Worm (Caenorhabditis elegans): Measurements from ENCODE around the gene E04F6.15.

The E04F6.15 gene

ce11 chrII:7208184-7208583 is 1.9 kb downstream of the E04F6.15 start, which contains the start of gene dhs-7:
TSS of gene dhs-7 (minus strand) at chrII:7208460.
- TF ChIP-seq unc-62 (GFP tag; optimal IDR thresholded peaks at IDR 0.05), result no peak
- TF ChIP-seq bed-3 (GFP tag; optimal IDR thresholded peaks at IDR 0.05), result no peak
- TF ChIP-seq sptf-1 (tag; optimal IDR thresholded peaks at IDR 0.05), result no peak
- TF ChIP-seq nhr-12 (tag; optimal IDR thresholded peaks at IDR 0.05), result no peak
- TF ChIP-seq elt-1 (tag; optimal IDR thresholded peaks at IDR 0.05; ENCODE audit: borderline replicate concordance, insufficient read depth), result no peak
- no peak for TF ChIP-seq mab-5 (tag; optimal IDR thresholded peaks at IDR 0.05)
- no peak for TF ChIP-seq hlh-1 (tag; optimal IDR thresholded peaks at IDR 0.05)
- TF ChIP-seq nhr-28 (tag; optimal IDR thresholded peaks at IDR 0.05), result no peak
- no peak for TF ChIP-seq lin-13 (tag; optimal IDR thresholded peaks at IDR 0.05)
- no peak for TF ChIP-seq ceh-39 (tag; optimal IDR thresholded peaks at IDR 0.05)
- TF ChIP-seq blmp-1 (tag; optimal IDR thresholded peaks at IDR 0.05), result no peak
- no peak for TF ChIP-seq flh-1 (GFP tag; optimal IDR thresholded peaks at IDR 0.05)
- TF ChIP-seq ztf-11 (tag; optimal IDR thresholded peaks at IDR 0.05), result no peak
- no peak for TF ChIP-seq nhr-76 (tag; optimal IDR thresholded peaks at IDR 0.05)
- no peak for TF ChIP-seq zip-8 (tag; optimal IDR thresholded peaks at IDR 0.05)
- TF ChIP-seq unc-39 (tag; optimal IDR thresholded peaks at IDR 0.05), result no peak
- no peak for TF ChIP-seq sem-2 (GFP tag; optimal IDR thresholded peaks at IDR 0.05)
- TF ChIP-seq nhr-237 (tag; optimal IDR thresholded peaks at IDR 0.05), result no peak
- TF ChIP-seq lsy-2 (tag; optimal IDR thresholded peaks at IDR 0.05), result no peak
- no peak for TF ChIP-seq nhr-2 (tag; optimal IDR thresholded peaks at IDR 0.05)

DNA sequence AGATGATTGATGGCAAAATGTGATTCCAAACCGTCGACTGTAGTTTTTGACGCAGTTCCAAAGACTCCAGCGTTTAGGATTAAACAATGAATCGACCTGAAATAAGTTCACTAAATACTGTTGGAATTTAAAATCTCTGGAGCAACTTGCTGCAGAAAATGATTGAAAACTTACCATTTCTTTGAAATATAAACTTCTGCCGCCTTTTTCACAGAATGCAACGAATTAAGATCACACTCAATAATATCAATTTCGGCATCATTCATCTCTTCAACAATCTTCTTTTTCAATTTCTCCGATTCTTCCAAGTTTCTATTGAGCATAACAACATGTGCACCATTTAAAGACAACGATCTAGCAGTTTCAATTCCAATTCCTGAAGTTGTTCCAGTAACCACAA is 2.4 kb downstream of the E04F6.15 start:
- no peak for TF ChIP-seq zip-8 (tag; optimal IDR thresholded peaks at IDR 0.05)
- TF ChIP-seq pha-4 (tag; optimal IDR thresholded peaks at IDR 0.05), result no peak

DNA sequence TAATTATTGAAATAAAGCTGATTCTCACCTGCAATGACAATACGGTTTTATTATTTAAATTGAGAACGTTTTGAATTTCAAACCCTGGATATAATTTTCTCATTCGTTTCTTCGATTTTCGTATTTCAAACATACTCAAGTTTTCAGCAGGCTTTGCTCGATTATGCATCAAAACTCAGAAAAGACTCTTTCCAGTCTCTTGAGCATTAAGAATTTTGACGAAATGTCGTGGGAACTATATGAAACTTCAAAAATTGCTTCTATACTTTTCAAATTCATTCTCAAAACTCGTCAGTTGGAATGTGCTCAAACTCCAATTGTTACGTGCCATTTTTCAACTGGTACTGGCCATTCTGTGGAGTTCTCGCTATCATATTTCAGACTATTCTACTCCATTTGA is 4.7 kb downstream of the E04F6.15 start, which contains the start of gene srd-59:
srd-59 (plus strand) TSS at position 301 of the 400 bp plus-strand sequence.
- TF ChIP-seq mls-2 (tag; optimal IDR thresholded peaks at IDR 0.05) (no peak), lsy-2 (tag; optimal IDR thresholded peaks at IDR 0.05) (no peak), elt-3 (tag; optimal IDR thresholded peaks at IDR 0.05) (no peak), M03D4.4 (tag; optimal IDR thresholded peaks at IDR 0.05) (no peak), unc-39 (tag; optimal IDR thresholded peaks at IDR 0.05) (no peak), zip-8 (tag; optimal IDR thresholded peaks at IDR 0.05) (no peak), lin-32 (GFP tag; optimal IDR thresholded peaks at IDR 0.05) (no peak), drap-1 (GFP tag; optimal IDR thresholded peaks at IDR 0.05) (no peak), nhr-28 (tag; optimal IDR thresholded peaks at IDR 0.05) (no peak), sem-2 (GFP tag; optimal IDR thresholded peaks at IDR 0.05) (no peak), nhr-76 (tag; optimal IDR thresholded peaks at IDR 0.05) (no peak), flh-1 (GFP tag; optimal IDR thresholded peaks at IDR 0.05) (no peak), unc-62 (GFP tag; optimal IDR thresholded peaks at IDR 0.05) (no peak), ceh-39 (tag; optimal IDR thresholded peaks at IDR 0.05) (no peak), tbx-8 (GFP tag; optimal IDR thresholded peaks at IDR 0.05) (no peak)

DNA sequence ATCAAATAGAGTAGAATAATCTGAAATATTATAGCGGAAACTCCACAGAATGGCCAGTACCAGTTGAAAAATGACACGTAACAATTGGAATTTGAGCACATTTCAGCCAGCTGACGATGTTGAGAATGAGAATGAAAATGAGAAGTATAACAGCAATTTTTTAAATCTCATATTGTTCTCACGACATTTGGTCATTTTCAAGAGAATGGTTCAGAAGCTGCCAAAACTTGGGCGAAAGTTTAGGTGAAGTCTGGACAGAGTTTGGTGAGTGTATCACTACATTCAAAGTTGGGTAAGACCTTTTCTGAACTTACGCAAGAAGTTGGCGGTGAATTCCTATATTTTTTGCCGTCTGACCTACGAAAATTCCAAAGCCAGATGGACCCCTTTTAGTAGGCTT is 5.1 kb downstream of the E04F6.15 start, which contains the start of gene srd-58:
srd-58 (minus strand) TSS at position 101 of the 400 bp plus-strand sequence.
- TF ChIP-seq nhr-237 (tag; optimal IDR thresholded peaks at IDR 0.05), result no peak
- no peak for TF ChIP-seq flh-1 (GFP tag; optimal IDR thresholded peaks at IDR 0.05)
- no peak for TF ChIP-seq sptf-1 (tag; optimal IDR thresholded peaks at IDR 0.05)
- no peak for TF ChIP-seq unc-120 (tag; optimal IDR thresholded peaks at IDR 0.05; ENCODE audit: poor library complexity, severe bottlenecking)
- TF ChIP-seq nhr-12 (tag; optimal IDR thresholded peaks at IDR 0.05), result no peak
- TF ChIP-seq tbx-8 (GFP tag; optimal IDR thresholded peaks at IDR 0.05), result no peak
- TF ChIP-seq unc-39 (tag; optimal IDR thresholded peaks at IDR 0.05), result no peak
- TF ChIP-seq elt-1 (tag; optimal IDR thresholded peaks at IDR 0.05; ENCODE audit: borderline replicate concordance, insufficient read depth), result no peak
- TF ChIP-seq nhr-2 (tag; optimal IDR thresholded peaks at IDR 0.05), result no peak
- no peak for TF ChIP-seq snpc-4 (tag; optimal IDR thresholded peaks at IDR 0.05)
- TF ChIP-seq bed-3 (GFP tag; optimal IDR thresholded peaks at IDR 0.05), result no peak
- TF ChIP-seq M03D4.4 (tag; optimal IDR thresholded peaks at IDR 0.05), result no peak

ce11 chrII:7203110-7203509 is 7.0 kb downstream of the E04F6.15 start, which contains the start of gene srd-56:
TSS of gene srd-56 (minus strand) at chrII:7203210.
- no peak for TF ChIP-seq nhr-237 (tag; optimal IDR thresholded peaks at IDR 0.05)
- TF ChIP-seq ztf-11 (tag; optimal IDR thresholded peaks at IDR 0.05), result no peak
- TF ChIP-seq snpc-4 (tag; optimal IDR thresholded peaks at IDR 0.05), result no peak
- TF ChIP-seq unc-120 (tag; optimal IDR thresholded peaks at IDR 0.05; ENCODE audit: poor library complexity, severe bottlenecking), result no peak
- TF ChIP-seq mep-1 (tag; optimal IDR thresholded peaks at IDR 0.05), result no peak
- TF ChIP-seq tbx-8 (GFP tag; optimal IDR thresholded peaks at IDR 0.05), result no peak
- no peak for TF ChIP-seq nhr-76 (tag; optimal IDR thresholded peaks at IDR 0.05)
- no peak for TF ChIP-seq M03D4.4 (tag; optimal IDR thresholded peaks at IDR 0.05)
- no peak for TF ChIP-seq blmp-1 (tag; optimal IDR thresholded peaks at IDR 0.05)
- TF ChIP-seq lin-32 (GFP tag; optimal IDR thresholded peaks at IDR 0.05), result no peak
- no peak for TF ChIP-seq drap-1 (GFP tag; optimal IDR thresholded peaks at IDR 0.05)
- no peak for TF ChIP-seq ham-2 (GFP tag; optimal IDR thresholded peaks at IDR 0.05)
- no peak for TF ChIP-seq elt-1 (tag; optimal IDR thresholded peaks at IDR 0.05; ENCODE audit: borderline replicate concordance, insufficient read depth)
- no peak for TF ChIP-seq mab-5 (tag; optimal IDR thresholded peaks at IDR 0.05)

Measured in whole organism, mixed stage, embryonic.